Worm (Caenorhabditis elegans) whole organism, L3 larva: ENCODE data around the gene Y37D8A.29.

Source experiments
- R02D3.7 ChIP-seq: fragments of 150-350 bp; optimal IDR thresholded peaks from 2 replicates; lab custom pipeline; 2014; ENCODE audit warnings: missing biosample characterization, missing genetic modification characterization
- ZK546.5 ChIP-seq: sonication (generic microtip); optimal IDR thresholded peaks from 2 replicates; lab custom pipeline; 2017; ENCODE audit warnings: missing biosample characterization, missing genetic modification characterization
- aly-2 ChIP-seq: fragments of 150-350 bp; optimal IDR thresholded peaks from 2 replicates; lab custom pipeline; 2014; ENCODE audit warnings: missing biosample characterization, missing genetic modification characterization
- ceh-16 ChIP-seq: sonication (generic microtip); optimal IDR thresholded peaks from 2 replicates; lab custom pipeline; 2017; ENCODE audit warnings: missing biosample characterization, missing genetic modification characterization
- ceh-28 ChIP-seq: fragments of 150-350 bp; optimal IDR thresholded peaks from 2 replicates; lab custom pipeline; 2014; ENCODE audit warnings: missing biosample characterization, missing genetic modification reagents, missing genetic modification characterization
- ceh-82 ChIP-seq: fragments of 150-350 bp; optimal IDR thresholded peaks from 2 replicates; lab custom pipeline; 2014; ENCODE audit warnings: missing biosample characterization, missing genetic modification characterization
- ceh-9 ChIP-seq: sonication (generic microtip); optimal IDR thresholded peaks from 2 replicates; lab custom pipeline; 2018; ENCODE audit warnings: missing biosample characterization, missing genetic modification characterization
- daf-12 ChIP-seq: fragments of 150-350 bp; optimal IDR thresholded peaks from 2 replicates; lab custom pipeline; 2014; ENCODE audit warnings: missing biosample characterization, missing genetic modification reagents, missing genetic modification characterization
- elt-2 ChIP-seq: sonication (generic microtip); optimal IDR thresholded peaks from 2 replicates; lab custom pipeline; 2016; ENCODE audit warnings: missing genetic modification reagents, mild to moderate bottlenecking, missing genetic modification characterization, missing compliant biosample characterization
- elt-3 ChIP-seq, 3 experiments: fragments of 150-350 bp in 1 of 3; sonication (generic microtip) in 2 of 3; optimal IDR thresholded peaks; 2 replicates in 2 of 3; 4 replicates in 1 of 3; lab custom pipeline; 2014 to 2017; ENCODE audit warnings: missing biosample characterization in 3 of 3, missing genetic modification characterization in 3 of 3
- hmg-11 ChIP-seq: sonication (generic microtip); optimal IDR thresholded peaks from 2 replicates; lab custom pipeline; 2016; ENCODE audit warnings: missing genetic modification characterization, missing compliant biosample characterization
- jun-1 ChIP-seq: fragments of 150-350 bp; optimal IDR thresholded peaks from 2 replicates; lab custom pipeline; 2014; ENCODE audit warnings: missing biosample characterization, missing genetic modification reagents, missing genetic modification characterization
- lin-15B ChIP-seq: fragments of 150-350 bp; optimal IDR thresholded peaks from 2 replicates; lab custom pipeline; 2014; ENCODE audit warnings: missing biosample characterization, missing genetic modification characterization
- mml-1 ChIP-seq: fragments of 150-350 bp; sonication (generic microtip); optimal IDR thresholded peaks from 3 replicates; lab custom pipeline; 2014; ENCODE audit warnings: missing biosample characterization, missing genetic modification characterization
- nfya-1 ChIP-seq: sonication (generic microtip); optimal IDR thresholded peaks from 2 replicates; lab custom pipeline; 2017; ENCODE audit warnings: missing genetic modification characterization, mild to moderate bottlenecking, missing compliant biosample characterization, antibody characterized with exemption, moderate library complexity; ENCODE audit not compliant: insufficient read depth
- nhr-12 ChIP-seq: fragments of 150-350 bp; optimal IDR thresholded peaks from 2 replicates; lab custom pipeline; 2014; ENCODE audit warnings: missing biosample characterization, missing genetic modification characterization
- nhr-23 ChIP-seq: fragments of 150-350 bp; optimal IDR thresholded peaks from 2 replicates; lab custom pipeline; 2014; ENCODE audit warnings: missing biosample characterization, missing genetic modification reagents, missing genetic modification characterization
- nhr-237 ChIP-seq: fragments of 150-350 bp; optimal IDR thresholded peaks from 2 replicates; lab custom pipeline; 2014; ENCODE audit warnings: missing biosample characterization, missing genetic modification characterization
- nhr-25 ChIP-seq: sonication (generic microtip); optimal IDR thresholded peaks from 2 replicates; lab custom pipeline; 2017; ENCODE audit warnings: missing biosample characterization, missing genetic modification characterization
- nhr-28 ChIP-seq: fragments of 150-350 bp; optimal IDR thresholded peaks from 2 replicates; lab custom pipeline; 2014; ENCODE audit warnings: missing biosample characterization, missing genetic modification characterization
- nhr-43 ChIP-seq: sonication (generic microtip); optimal IDR thresholded peaks from 2 replicates; lab custom pipeline; 2016; ENCODE audit warnings: mild to moderate bottlenecking, missing genetic modification characterization, missing compliant biosample characterization; ENCODE audit not compliant: poor library complexity, severe bottlenecking
- nhr-76 ChIP-seq: fragments of 150-350 bp; sonication (generic microtip); optimal IDR thresholded peaks from 5 replicates; lab custom pipeline; 2014; ENCODE audit warnings: missing biosample characterization, missing genetic modification characterization
- pha-4 ChIP-seq: fragments of 150-350 bp; optimal IDR thresholded peaks from 2 replicates; lab custom pipeline; 2014; ENCODE audit warnings: missing biosample characterization, missing genetic modification reagents, missing genetic modification characterization
- pqm-1 ChIP-seq: fragments of 150-350 bp; optimal IDR thresholded peaks from 2 replicates; lab custom pipeline; 2017; ENCODE audit warnings: missing biosample characterization, missing genetic modification characterization, inconsistent platforms
- skn-1 ChIP-seq: fragments of 150-350 bp; optimal IDR thresholded peaks from 2 replicates; lab custom pipeline; 2014; ENCODE audit warnings: missing biosample characterization, missing genetic modification characterization
- unc-62 ChIP-seq: fragments of 150-350 bp; sonication (generic microtip); optimal IDR thresholded peaks from 4 replicates; lab custom pipeline; 2014; ENCODE audit warnings: missing biosample characterization, missing genetic modification reagents, missing genetic modification characterization
- zag-1 ChIP-seq: fragments of 150-350 bp; optimal IDR thresholded peaks from 2 replicates; lab custom pipeline; 2014; ENCODE audit warnings: missing biosample characterization, missing genetic modification characterization
- ztf-11 ChIP-seq: fragments of 150-350 bp; optimal IDR thresholded peaks from 2 replicates; lab custom pipeline; 2014; ENCODE audit warnings: missing biosample characterization, missing genetic modification characterization
- ztf-4 ChIP-seq: fragments of 150-350 bp; optimal IDR thresholded peaks from 2 replicates; lab custom pipeline; 2014; ENCODE audit warnings: missing biosample characterization, missing genetic modification characterization

Gene Y37D8A.29

DNA sequence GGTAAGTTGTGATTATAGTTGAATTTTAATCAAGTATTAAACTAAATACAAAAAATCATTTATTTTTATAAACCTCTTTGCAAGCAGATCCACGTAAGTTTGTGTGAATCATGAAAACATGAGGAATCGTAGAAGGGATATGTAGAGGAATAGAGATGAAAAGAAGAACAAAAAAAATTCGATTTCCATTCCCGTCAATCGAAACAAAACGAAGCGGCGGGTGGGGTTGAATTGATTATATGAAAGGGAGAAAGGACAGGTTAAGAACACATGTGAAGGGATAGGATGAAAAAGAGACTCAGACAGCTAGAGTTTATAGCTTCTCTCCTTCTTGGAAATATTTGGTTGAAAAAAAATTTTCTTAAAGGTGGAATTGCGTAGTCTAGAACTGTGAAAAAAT, 31.4 kb downstream of the Y37D8A.29 start:
- TF ChIP-seq nhr-25 (tag; lab: Kevin White, UChicago) (peak; percentile 28), ceh-16 (tag; lab: Kevin White, UChicago) (no peak), R02D3.7 (tag; lab: Kevin White, UChicago) (no peak), pha-4 (no peak), lin-15B (tag; lab: Kevin White, UChicago) (no peak)

DNA sequence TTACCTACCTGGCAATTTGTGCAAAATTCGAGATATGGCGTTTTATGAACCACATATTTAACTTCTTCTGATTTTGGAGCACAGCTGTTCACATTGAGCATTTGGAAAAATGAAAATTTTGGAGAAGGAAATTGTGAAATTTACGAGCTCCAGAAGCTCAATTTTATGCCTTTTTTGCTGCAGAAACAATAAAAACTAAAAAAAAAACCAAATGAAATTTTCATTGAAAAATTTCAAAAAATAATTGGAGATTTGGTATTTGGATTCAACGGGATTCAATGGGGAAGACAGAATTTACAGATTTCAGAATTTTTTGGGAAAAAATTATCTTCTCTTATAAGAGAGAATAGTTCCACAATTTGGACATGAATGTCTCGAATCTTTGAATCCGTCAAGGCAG, 34.9 kb downstream of the Y37D8A.29 start, which contains the start of gene Y37D8A.26:
Gene Y37D8A.26, minus strand, starts transcription at position 101 of the 400 bp plus-strand sequence.
- no peak for TF ChIP-seq nhr-28
- no peak for TF ChIP-seq nhr-12 (tag; lab: Kevin White, UChicago)
- TF ChIP-seq skn-1 (tag; lab: Kevin White, UChicago) = no peak
- TF ChIP-seq pqm-1 (tag; lab: Kevin White, UChicago) = no peak
- TF ChIP-seq ceh-82 = no peak
- no peak for TF ChIP-seq hmg-11 (tag; lab: Kevin White, UChicago)
- no peak for TF ChIP-seq pha-4
- TF ChIP-seq nhr-237 (tag; lab: Kevin White, UChicago) = no peak
- TF ChIP-seq jun-1 (tag; lab: Kevin White, UChicago) = no peak
- no peak for TF ChIP-seq ceh-16 (tag; lab: Kevin White, UChicago)
- no peak for TF ChIP-seq aly-2
- TF ChIP-seq nhr-76 (tag; lab: Kevin White, UChicago) = no peak
- TF ChIP-seq nhr-43 (tag; lab: Kevin White, UChicago) = no peak
- TF ChIP-seq elt-3 (tag; optimal IDR thresholded peaks at IDR 0.05; lab: Kevin White, UChicago) = no peak
- TF ChIP-seq ceh-28 (tag; lab: Kevin White, UChicago) = no peak
- no peak for TF ChIP-seq lin-15B (tag; lab: Kevin White, UChicago)
- TF ChIP-seq, all 47 proteins: peak for 0

DNA sequence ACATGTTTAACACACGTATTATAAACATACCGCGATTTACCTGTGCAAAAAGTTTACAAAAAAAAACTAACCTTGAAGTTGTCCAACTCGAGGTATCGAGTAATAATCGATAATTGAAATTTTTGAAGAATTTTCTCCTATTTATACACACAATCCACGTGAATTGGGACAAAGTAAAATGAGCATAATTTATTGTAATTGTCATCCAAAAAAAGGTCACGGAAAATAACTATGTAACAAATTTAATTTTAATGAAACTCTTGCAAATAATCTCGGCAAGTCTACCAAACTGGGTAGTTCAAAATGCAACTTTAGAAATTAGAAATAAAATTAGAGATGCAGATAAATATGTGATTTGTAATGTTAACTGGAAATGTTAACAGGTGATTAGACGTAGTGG, 36.1 kb downstream of the Y37D8A.29 start, which contains the start of gene Y37D8A.5:
Gene Y37D8A.5, minus strand, starts transcription at position 101 of the 400 bp plus-strand sequence.
- TF ChIP-seq ceh-28 (tag; lab: Kevin White, UChicago) (peak; percentile 23), skn-1 (tag; lab: Kevin White, UChicago) (no peak)

DNA sequence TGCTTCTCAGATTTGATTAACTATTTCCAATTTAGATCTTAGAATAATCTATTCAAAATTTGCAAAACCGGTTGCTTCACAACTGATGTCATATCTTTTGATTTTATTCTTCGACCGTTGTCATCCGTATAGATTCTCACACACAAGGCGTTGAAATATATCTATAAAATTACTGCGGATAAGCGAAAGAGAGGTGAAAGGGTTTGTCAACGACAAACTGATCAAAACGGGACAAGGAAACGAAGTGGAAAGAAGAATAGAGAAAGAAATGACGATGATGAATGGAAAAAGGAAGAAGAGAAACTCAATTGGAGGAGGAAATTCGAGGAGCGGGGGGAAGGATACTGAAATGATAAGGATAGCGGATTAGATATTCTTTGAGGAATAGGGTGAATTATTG, 40.4 kb downstream of the Y37D8A.29 start:
- TF ChIP-seq elt-3 (tag; optimal IDR thresholded peaks at IDR 0.05; lab: Kevin White, UChicago) (peak in 2 of 3 experiments; percentile 31 to 39), nhr-28 (no peak), ceh-28 (tag; lab: Kevin White, UChicago) (peak; percentile 53)

DNA sequence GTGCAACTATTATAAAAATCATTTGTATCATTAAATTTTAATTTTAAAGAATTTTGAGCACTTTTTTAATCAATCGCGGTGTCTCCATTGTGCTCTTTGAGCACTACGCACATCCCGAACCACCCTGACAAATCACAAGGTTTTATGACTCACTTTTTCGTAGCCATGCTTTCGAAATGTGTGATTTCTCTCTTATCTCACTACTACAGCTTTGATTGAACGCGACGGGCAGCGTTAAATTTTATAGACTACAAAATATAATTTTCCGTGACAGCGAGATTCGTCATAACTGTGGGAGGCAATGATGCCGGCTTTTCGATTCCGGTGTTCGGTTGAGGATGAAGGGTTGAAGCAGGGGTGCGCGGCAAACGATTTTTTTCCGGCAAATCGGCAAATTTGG, 41.8 kb downstream of the Y37D8A.29 start:
- TF ChIP-seq pqm-1 (tag; lab: Kevin White, UChicago) = peak; percentile 37
- TF ChIP-seq ceh-16 (tag; lab: Kevin White, UChicago) = no peak
- TF ChIP-seq nhr-25 (tag; lab: Kevin White, UChicago) = no peak
- peak; percentile 37 for TF ChIP-seq elt-2 (tag; lab: Kevin White, UChicago)
- no peak for TF ChIP-seq nhr-23 (tag; lab: Kevin White, UChicago)

DNA sequence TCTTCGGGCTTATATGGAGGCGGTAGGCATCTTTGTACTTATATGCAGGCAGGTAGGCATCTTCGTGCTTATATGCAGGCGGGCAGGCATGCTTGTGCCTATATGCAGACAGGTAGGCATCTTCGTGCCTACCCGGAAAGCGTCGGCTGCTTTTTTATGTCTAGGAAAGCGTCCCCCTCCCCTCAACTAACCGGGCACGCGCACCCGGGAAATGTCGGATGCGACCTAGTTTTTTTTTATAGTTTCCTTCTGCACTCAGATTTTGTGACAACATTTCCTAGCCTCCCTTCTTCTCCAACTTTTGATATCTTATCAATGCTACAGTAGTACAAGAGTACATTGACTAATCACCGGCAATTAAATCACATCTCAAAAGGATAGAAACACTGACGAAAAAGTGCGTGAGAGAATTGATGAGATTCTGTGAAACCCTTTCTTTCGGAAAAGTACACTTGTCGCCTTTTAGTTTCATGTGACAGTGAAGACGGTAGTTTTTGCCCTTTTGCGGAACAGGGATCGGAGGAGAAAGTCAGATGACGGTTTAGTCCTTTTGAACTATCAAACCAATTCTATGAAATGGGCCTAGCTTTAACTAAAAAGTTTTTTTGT, 42.4 kb downstream of the Y37D8A.29 start:
- peak; percentile 21 for TF ChIP-seq R02D3.7 (tag; lab: Kevin White, UChicago)
- TF ChIP-seq nhr-23 (tag; lab: Kevin White, UChicago) = peak; percentile 94
- no peak for TF ChIP-seq ztf-11 (tag; lab: Kevin White, UChicago)
- no peak for TF ChIP-seq ceh-9
- TF ChIP-seq ztf-4 (tag; lab: Kevin White, UChicago) = no peak
- peak; percentile 86 for TF ChIP-seq nhr-43 (tag; lab: Kevin White, UChicago)
- no peak for TF ChIP-seq nfya-1 (tag; lab: Kevin White, UChicago)
- peak; percentile 49 to 95 (median 82) for TF ChIP-seq elt-3 (tag; optimal IDR thresholded peaks at IDR 0.05; lab: Kevin White, UChicago)
- TF ChIP-seq daf-12 (tag; lab: Kevin White, UChicago) = peak; percentile 43
- peak; percentile 59 for TF ChIP-seq unc-62 (GFP tag; lab: Kevin White, UChicago)
- no peak for TF ChIP-seq mml-1 (tag; lab: Kevin White, UChicago)
- no peak for TF ChIP-seq nhr-28
- no peak for TF ChIP-seq hmg-11 (tag; lab: Kevin White, UChicago)
- no peak for TF ChIP-seq ZK546.5
- TF ChIP-seq nhr-25 (tag; lab: Kevin White, UChicago) = peak; percentile 83
- peak; percentile 20 for TF ChIP-seq lin-15B (tag; lab: Kevin White, UChicago)
- no peak for TF ChIP-seq zag-1
- peak; percentile 20 for TF ChIP-seq ceh-28 (tag; lab: Kevin White, UChicago)
